Worm (Caenorhabditis elegans): ENCODE results near the gene T27A10.6.

The T27A10.6 gene

DNA sequence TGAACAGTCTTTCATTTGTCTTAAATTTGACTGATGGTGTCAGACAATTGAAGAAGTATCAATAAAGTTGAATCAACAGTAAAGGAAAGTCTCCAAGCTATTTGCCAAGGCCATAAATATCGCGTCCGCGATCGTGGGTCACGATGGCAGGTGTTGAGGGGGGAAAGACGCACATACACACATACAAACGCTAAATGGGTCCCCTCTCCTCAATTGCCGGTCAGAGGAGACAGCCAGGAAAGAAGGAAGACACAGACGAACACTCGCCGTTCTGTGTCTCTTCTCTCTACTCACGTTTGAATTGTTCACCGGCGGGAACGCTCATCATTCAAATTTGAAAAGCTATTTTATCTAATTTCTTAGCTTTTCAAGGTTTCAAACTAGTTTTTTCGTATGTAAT lies 55.3 kb downstream of the T27A10.6 start (continued):
- TF ChIP-seq lsy-2 (tag; optimal IDR thresholded peaks at IDR 0.05) (peak; percentile 13 to 40), nhr-47 (tag; optimal IDR thresholded peaks at IDR 0.05) (peak; percentile 28), nhr-90 (tag; optimal IDR thresholded peaks at IDR 0.05; ENCODE audit: poor library complexity) (peak; percentile 15), ets-5 (GFP tag; IDR thresholded peaks at IDR 0.05) (no peak)
